Worm (Caenorhabditis elegans): Measurements from ENCODE around the gene C44B7.7.

Gene C44B7.7

ce11 chrII:6851938-6852337 lies 28.0 kb downstream of the C44B7.7 start, which contains the start of gene C04A2.15:
TSS of gene C04A2.15 (plus strand) at chrII:6852236.
- no peak for TF ChIP-seq sptf-1 (tag; optimal IDR thresholded peaks at IDR 0.05)
- no peak for TF ChIP-seq pha-4 (tag; optimal IDR thresholded peaks at IDR 0.05)
- TF ChIP-seq lin-32 (GFP tag; optimal IDR thresholded peaks at IDR 0.05): no peak
- TF ChIP-seq zip-8 (tag; optimal IDR thresholded peaks at IDR 0.05): no peak
- no peak for TF ChIP-seq cnd-1 (tag; optimal IDR thresholded peaks at IDR 0.05)

DNA sequence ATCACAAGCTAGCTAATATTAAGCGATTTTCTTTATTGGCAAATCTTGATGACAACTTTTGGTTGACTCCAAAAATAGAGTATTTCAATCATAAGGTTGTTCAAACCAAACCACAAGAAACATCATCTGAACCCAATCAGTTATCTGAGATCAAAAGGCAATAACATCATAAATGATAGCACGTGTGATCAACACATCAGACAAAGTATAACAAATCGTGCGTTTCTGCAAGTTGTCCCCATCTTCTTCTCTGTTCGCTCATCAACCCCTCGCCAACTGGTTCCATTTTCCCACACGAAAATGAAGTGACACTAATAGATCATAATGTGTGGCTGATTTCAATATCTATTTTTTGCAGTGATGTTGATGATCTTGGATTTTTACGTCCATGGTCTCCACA lies 30.7 kb downstream of the C44B7.7 start:
- no peak for TF ChIP-seq ces-1 (GFP tag; optimal IDR thresholded peaks at IDR 0.05)
- no peak for TF ChIP-seq ceh-43 (GFP tag; optimal IDR thresholded peaks at IDR 0.05)
- peak; percentile 59 for TF ChIP-seq hlh-1 (tag; optimal IDR thresholded peaks at IDR 0.05)
- TF ChIP-seq elt-3 (tag; optimal IDR thresholded peaks at IDR 0.05): no peak

DNA sequence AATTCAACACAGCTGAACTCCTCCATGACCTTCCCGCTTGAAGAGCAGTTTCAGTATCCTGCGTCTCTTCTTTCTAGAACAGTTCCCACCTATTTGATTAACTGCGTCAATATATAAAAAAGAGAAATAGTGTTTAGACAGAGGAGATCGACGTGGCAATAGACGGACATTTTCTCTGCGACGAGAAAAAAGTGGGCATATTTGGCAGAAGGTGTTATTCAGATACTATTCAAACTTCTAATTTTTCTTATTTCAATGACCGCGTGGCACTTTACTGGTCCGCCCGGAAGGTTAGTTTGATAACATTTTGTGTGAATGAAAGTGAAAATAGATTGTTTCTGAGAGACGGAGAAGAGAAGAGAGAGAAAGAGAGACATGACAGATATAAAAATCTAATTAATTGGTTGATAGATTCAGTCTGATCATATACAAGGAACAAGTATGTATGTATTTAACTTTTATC lies 32.0 kb downstream of the C44B7.7 start, which contains the start of gene tbc-6:
Gene tbc-6 (plus strand): TSS at position 208 of the 463 bp plus-strand sequence.
- peak; percentile 3 for TF ChIP-seq lsy-2 (tag; optimal IDR thresholded peaks at IDR 0.05)
- peak; percentile 46 for TF ChIP-seq blmp-1 (tag; optimal IDR thresholded peaks at IDR 0.05)
- TF ChIP-seq elt-3 (tag; optimal IDR thresholded peaks at IDR 0.05): no peak
- peak; percentile 11 for TF ChIP-seq nhr-2 (tag; optimal IDR thresholded peaks at IDR 0.05)
- TF ChIP-seq drap-1 (GFP tag; optimal IDR thresholded peaks at IDR 0.05): no peak
- TF ChIP-seq unc-62 (GFP tag; optimal IDR thresholded peaks at IDR 0.05): peak; percentile 87
- TF ChIP-seq ces-1 (GFP tag; optimal IDR thresholded peaks at IDR 0.05): peak; percentile 39
- TF ChIP-seq cnd-1 (tag; optimal IDR thresholded peaks at IDR 0.05): no peak
- peak; percentile 12 for TF ChIP-seq mab-5 (tag; optimal IDR thresholded peaks at IDR 0.05)

- TF ChIP-seq unc-62 (GFP tag; optimal IDR thresholded peaks at IDR 0.05) (no peak), tbx-8 (GFP tag; optimal IDR thresholded peaks at IDR 0.05) (no peak), mep-1 (tag; optimal IDR thresholded peaks at IDR 0.05) (no peak), lin-13 (tag; optimal IDR thresholded peaks at IDR 0.05) (no peak), lin-32 (GFP tag; optimal IDR thresholded peaks at IDR 0.05) (peak; percentile 13), elt-1 (tag; optimal IDR thresholded peaks at IDR 0.05; ENCODE audit: borderline replicate concordance, insufficient read depth) (no peak), ceh-83 (GFP tag; optimal IDR thresholded peaks at IDR 0.05) (peak; percentile 33), lsy-2 (tag; optimal IDR thresholded peaks at IDR 0.05) (no peak), ces-1 (GFP tag; optimal IDR thresholded peaks at IDR 0.05) (no peak), ham-2 (GFP tag; optimal IDR thresholded peaks at IDR 0.05) (no peak)
Observed at ce11 chrII:6846723-6847122, 33.2 kb downstream of the C44B7.7 start.

DNA sequence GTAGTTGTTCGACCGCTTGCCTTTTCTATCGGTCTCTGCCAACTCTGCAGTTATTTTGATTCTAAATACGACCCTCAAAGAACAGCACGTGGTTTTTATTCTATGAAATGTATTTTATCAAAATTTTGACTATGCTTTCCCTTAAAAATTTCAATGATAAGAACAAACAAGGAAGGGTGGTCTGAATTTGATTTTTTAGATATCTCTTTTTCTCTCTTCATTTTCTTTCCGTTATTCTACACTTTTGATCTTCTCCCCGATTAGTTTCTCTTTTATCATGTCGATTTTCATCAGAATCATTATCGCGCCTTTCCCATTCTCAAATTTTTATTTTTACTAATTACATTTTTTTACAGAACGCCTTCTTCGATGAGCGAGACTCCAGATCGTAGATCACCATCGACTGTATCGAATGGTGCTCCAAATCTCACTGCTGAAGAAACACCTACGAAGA lies 34.9 kb downstream of the C44B7.7 start:
- TF ChIP-seq M03D4.4 (tag; optimal IDR thresholded peaks at IDR 0.05) (no peak), flh-1 (GFP tag; optimal IDR thresholded peaks at IDR 0.05) (no peak), nhr-76 (tag; optimal IDR thresholded peaks at IDR 0.05) (no peak), lin-32 (GFP tag; optimal IDR thresholded peaks at IDR 0.05) (no peak), ceh-39 (tag; optimal IDR thresholded peaks at IDR 0.05) (no peak), sptf-1 (tag; optimal IDR thresholded peaks at IDR 0.05) (no peak), elt-3 (tag; optimal IDR thresholded peaks at IDR 0.05) (no peak), ceh-83 (GFP tag; optimal IDR thresholded peaks at IDR 0.05) (no peak), zip-8 (tag; optimal IDR thresholded peaks at IDR 0.05) (no peak), hlh-1 (tag; optimal IDR thresholded peaks at IDR 0.05) (no peak), tbx-8 (GFP tag; optimal IDR thresholded peaks at IDR 0.05) (no peak), unc-120 (tag; optimal IDR thresholded peaks at IDR 0.05; ENCODE audit: poor library complexity, severe bottlenecking) (no peak)

- peak; percentile 17 for TF ChIP-seq ceh-39 (tag; optimal IDR thresholded peaks at IDR 0.05)
- peak; percentile 24 for TF ChIP-seq sem-2 (GFP tag; optimal IDR thresholded peaks at IDR 0.05)
- TF ChIP-seq nhr-237 (tag; optimal IDR thresholded peaks at IDR 0.05): peak; percentile 21
- TF ChIP-seq nhr-2 (tag; optimal IDR thresholded peaks at IDR 0.05): peak; percentile 34
- TF ChIP-seq ces-1 (GFP tag; optimal IDR thresholded peaks at IDR 0.05): peak; percentile 97
- TF ChIP-seq zip-8 (tag; optimal IDR thresholded peaks at IDR 0.05): peak; percentile 89
- no peak for TF ChIP-seq lin-32 (GFP tag; optimal IDR thresholded peaks at IDR 0.05)
- no peak for TF ChIP-seq nhr-28 (tag; optimal IDR thresholded peaks at IDR 0.05)
- TF ChIP-seq unc-39 (tag; optimal IDR thresholded peaks at IDR 0.05): no peak
- peak; percentile 2 for TF ChIP-seq nhr-12 (tag; optimal IDR thresholded peaks at IDR 0.05)
- TF ChIP-seq ztf-11 (tag; optimal IDR thresholded peaks at IDR 0.05): peak; percentile 31
Observed at ce11 chrII:6844227-6845005, 35.6 kb downstream of the C44B7.7 start.

Data from whole organism, mixed stage, embryonic.